Fruit fly (Drosophila melanogaster) whole organism, embryonic: ENCODE results near the gene Ice2.

Experiments used
- Ada2b ChIP-seq: fragments of 200-800 bp; sonication (Bioruptor generic); IDR thresholded peaks from 2 replicates; pipeline ENCODE4 v1.3.6; 2022; ENCODE audit warnings: missing biosample characterization, missing genetic modification characterization
- Adf1 ChIP-seq: fragments of 200-800 bp; sonication (Bioruptor generic); IDR thresholded peaks from 2 replicates; pipeline ENCODE4 v1.3.6; 2022; ENCODE audit warnings: missing biosample characterization, missing genetic modification characterization
- Asciz ChIP-seq: fragments of 200-800 bp; sonication (Bioruptor generic); optimal IDR thresholded peaks from 2 replicates; lab custom pipeline; 2017; ENCODE audit warnings: missing biosample characterization, mild to moderate bottlenecking, missing genetic modification characterization, missing genetic modification reagents
- CG10565 ChIP-seq: fragments of 200-800 bp; sonication (Bioruptor generic); optimal IDR thresholded peaks from 3 replicates; lab custom pipeline; 2016; ENCODE audit warnings: missing biosample characterization, mild to moderate bottlenecking, missing genetic modification characterization
- CG12155 ChIP-seq: fragments of 200-800 bp; sonication (Bioruptor generic); optimal IDR thresholded peaks from 3 replicates; lab custom pipeline; 2016; ENCODE audit warnings: missing biosample characterization, missing genetic modification characterization
- CG13894 ChIP-seq: fragments of 200-800 bp; sonication (Bioruptor generic); optimal IDR thresholded peaks from 3 replicates; lab custom pipeline; 2018; ENCODE audit warnings: missing biosample characterization, mild to moderate bottlenecking, missing genetic modification characterization, moderate library complexity
- CG15011 ChIP-seq: fragments of 200-800 bp; sonication (Bioruptor generic); optimal IDR thresholded peaks from 3 replicates; lab custom pipeline; 2018; ENCODE audit warnings: missing biosample characterization, mild to moderate bottlenecking, missing genetic modification characterization
- CG15514 ChIP-seq: fragments of 200-800 bp; sonication (Bioruptor generic); optimal IDR thresholded peaks from 3 replicates; lab custom pipeline; 2017; ENCODE audit warnings: missing biosample characterization, missing genetic modification characterization, mild to moderate bottlenecking, moderate library complexity, missing genetic modification reagents
- CG17612 ChIP-seq: fragments of 200-800 bp; sonication (Bioruptor generic); IDR thresholded peaks from 2 replicates; pipeline ENCODE4 v1.3.6; 2022; ENCODE audit warnings: missing biosample characterization, missing genetic modification characterization
- CG43689 ChIP-seq: fragments of 200-800 bp; sonication (Bioruptor generic); IDR thresholded peaks from 2 replicates; pipeline ENCODE4 v1.3.6; 2022; ENCODE audit warnings: missing biosample characterization, missing genetic modification characterization
- CG4404 ChIP-seq: fragments of 200-800 bp; sonication (Bioruptor generic); IDR thresholded peaks from 2 replicates; pipeline ENCODE4 v1.3.6; 2022; ENCODE audit warnings: missing biosample characterization, missing genetic modification characterization
- CG4424 ChIP-seq: fragments of 200-800 bp; sonication (Bioruptor generic); optimal IDR thresholded peaks from 3 replicates; lab custom pipeline; 2016; ENCODE audit warnings: missing biosample characterization, missing genetic modification characterization
- CG5180 ChIP-seq: fragments of 200-800 bp; sonication (Bioruptor generic); optimal IDR thresholded peaks from 3 replicates; lab custom pipeline; 2017; ENCODE audit warnings: missing biosample characterization, missing genetic modification characterization, mild to moderate bottlenecking, moderate library complexity, missing genetic modification reagents
- CG7745 ChIP-seq: fragments of 200-800 bp; sonication (Bioruptor generic); optimal IDR thresholded peaks from 2 replicates; lab custom pipeline; 2018; ENCODE audit warnings: missing biosample characterization, mild to moderate bottlenecking, missing genetic modification characterization, moderate library complexity
- CG7839 ChIP-seq: fragments of 200-800 bp; sonication (Bioruptor generic); optimal IDR thresholded peaks from 3 replicates; lab custom pipeline; 2018; ENCODE audit warnings: missing biosample characterization, mild to moderate bottlenecking, missing genetic modification characterization, moderate library complexity
- CG8388 ChIP-seq: fragments of 200-800 bp; sonication (Bioruptor generic); optimal IDR thresholded peaks from 2 replicates; lab custom pipeline; 2019; ENCODE audit warnings: missing biosample characterization, mild to moderate bottlenecking, missing genetic modification characterization, moderate library complexity
- CG8944 ChIP-seq: fragments of 200-800 bp; sonication (Bioruptor generic); optimal IDR thresholded peaks from 3 replicates; lab custom pipeline; 2016; ENCODE audit warnings: missing biosample characterization, missing genetic modification characterization
- Deaf1 ChIP-seq: fragments of 200-800 bp; optimal IDR thresholded peaks from 3 replicates; lab custom pipeline; 2019; ENCODE audit warnings: missing biosample characterization, mild to moderate bottlenecking, missing genetic modification characterization, moderate library complexity
- Dfd ChIP-seq, 2 experiments: fragments of >200 bp; optimal IDR thresholded peaks; 2 replicates each; lab custom pipeline; 2017; ENCODE audit warnings: missing biosample characterization in 2 of 2, missing genetic modification characterization in 2 of 2
- Doc3 ChIP-seq: fragments of 200-800 bp; sonication (Bioruptor generic); IDR thresholded peaks from 3 replicates; pipeline ENCODE4 v1.3.6; 2022; ENCODE audit warnings: missing biosample characterization, missing genetic modification characterization; ENCODE audit not compliant: partially characterized antibody
- Elba2 ChIP-seq: fragments of 200-800 bp; sonication (Bioruptor generic); optimal IDR thresholded peaks from 3 replicates; lab custom pipeline; 2016; ENCODE audit warnings: missing biosample characterization, missing genetic modification characterization
- Ets97D ChIP-seq: fragments of 200-800 bp; sonication (Bioruptor generic); optimal IDR thresholded peaks from 3 replicates; lab custom pipeline; 2016; ENCODE audit warnings: missing biosample characterization, missing genetic modification characterization
- Fer2 ChIP-seq: fragments of 200-800 bp; sonication (Bioruptor generic); optimal IDR thresholded peaks from 2 replicates; lab custom pipeline; 2018; ENCODE audit warnings: missing biosample characterization, mild to moderate bottlenecking, missing genetic modification characterization, moderate library complexity
- HHEX ChIP-seq: fragments of 200-800 bp; sonication (Bioruptor generic); optimal IDR thresholded peaks from 3 replicates; lab custom pipeline; 2017; ENCODE audit warnings: missing biosample characterization, mild to moderate bottlenecking, missing genetic modification characterization, missing genetic modification reagents
- Jarid2 ChIP-seq: fragments of 200-800 bp; sonication (Bioruptor generic); optimal IDR thresholded peaks from 3 replicates; lab custom pipeline; 2017; ENCODE audit warnings: mild to moderate bottlenecking, missing biosample characterization, missing genetic modification reagents, missing genetic modification characterization
- Lim3 ChIP-seq: fragments of 200-800 bp; sonication (Bioruptor generic); IDR thresholded peaks from 2 replicates; pipeline ENCODE4 v1.3.6; 2022; ENCODE audit warnings: missing biosample characterization, missing genetic modification characterization
- Mes4 ChIP-seq: fragments of 200-800 bp; sonication (Bioruptor generic); optimal IDR thresholded peaks from 2 replicates; lab custom pipeline; 2016; ENCODE audit warnings: missing biosample characterization, missing genetic modification characterization
- Neu2 ChIP-seq: fragments of 200-800 bp; sonication (Bioruptor generic); optimal IDR thresholded peaks from 3 replicates; lab custom pipeline; 2016; ENCODE audit warnings: missing biosample characterization, missing genetic modification characterization, borderline replicate concordance
- Oli ChIP-seq: fragments of 200-800 bp; sonication (Bioruptor generic); optimal IDR thresholded peaks from 2 replicates; lab custom pipeline; 2018; ENCODE audit warnings: missing biosample characterization, mild to moderate bottlenecking, missing genetic modification characterization, moderate library complexity
- Sin3A ChIP-seq: fragments of >200 bp; optimal IDR thresholded peaks from 2 replicates; lab custom pipeline; 2018
- Sox100B ChIP-seq: fragments of 200-800 bp; sonication (Bioruptor generic); optimal IDR thresholded peaks from 3 replicates; lab custom pipeline; 2018; ENCODE audit warnings: missing biosample characterization, mild to moderate bottlenecking, missing genetic modification characterization
- Taf1 ChIP-seq: fragments of 200-800 bp; sonication (Bioruptor generic); IDR thresholded peaks from 2 replicates; pipeline ENCODE4 v1.3.6; 2022; ENCODE audit warnings: missing biosample characterization, missing genetic modification characterization
- Vsx1 ChIP-seq: fragments of 200-800 bp; sonication (Bioruptor generic); optimal IDR thresholded peaks from 2 replicates; lab custom pipeline; 2017; ENCODE audit warnings: missing biosample characterization, mild to moderate bottlenecking, missing genetic modification characterization, missing genetic modification reagents
- ab ChIP-seq: fragments of 200-800 bp; sonication (Bioruptor generic); optimal IDR thresholded peaks from 2 replicates; lab custom pipeline; 2016; ENCODE audit warnings: missing biosample characterization, missing genetic modification characterization
- bigmax ChIP-seq: fragments of 200-800 bp; sonication (Bioruptor generic); optimal IDR thresholded peaks from 2 replicates; lab custom pipeline; 2018; ENCODE audit warnings: missing biosample characterization, mild to moderate bottlenecking, missing genetic modification characterization
- chif ChIP-seq, 2 experiments: fragments of 200-800 bp; sonication (Bioruptor generic); optimal IDR thresholded peaks; 3 replicates each; lab custom pipeline; 2016; ENCODE audit warnings: missing biosample characterization in 2 of 2, missing genetic modification characterization in 2 of 2
- crp ChIP-seq, 2 experiments: fragments of 200-800 bp; sonication (Bioruptor generic); optimal IDR thresholded peaks; 2 replicates in 1 of 2; 3 replicates in 1 of 2; lab custom pipeline; 2017; ENCODE audit warnings: missing biosample characterization in 2 of 2, missing genetic modification characterization in 2 of 2, mild to moderate bottlenecking in 1 of 2, moderate library complexity in 1 of 2
- dati ChIP-seq: fragments of 200-800 bp; sonication (Bioruptor generic); IDR thresholded peaks from 2 replicates; pipeline ENCODE4 v1.3.6; 2022; ENCODE audit warnings: missing biosample characterization, missing genetic modification characterization
- dysf ChIP-seq: fragments of 200-800 bp; sonication (Bioruptor generic); IDR thresholded peaks from 3 replicates; pipeline ENCODE4 v1.3.6; 2022; ENCODE audit warnings: missing biosample characterization, missing genetic modification characterization
- her ChIP-seq: fragments of 200-800 bp; sonication (Bioruptor generic); optimal IDR thresholded peaks from 2 replicates; lab custom pipeline; 2016; ENCODE audit warnings: missing biosample characterization, missing genetic modification characterization
- jumu ChIP-seq: fragments of 200-800 bp; sonication (Bioruptor generic); optimal IDR thresholded peaks from 3 replicates; lab custom pipeline; 2016; ENCODE audit warnings: missing biosample characterization, missing genetic modification characterization
- kay ChIP-seq: fragments of 200-800 bp; sonication (Bioruptor generic); optimal IDR thresholded peaks from 2 replicates; lab custom pipeline; 2016; ENCODE audit warnings: missing biosample characterization, missing genetic modification characterization
- lmd ChIP-seq: fragments of 200-800 bp; sonication (Bioruptor generic); IDR thresholded peaks from 2 replicates; pipeline ENCODE4 v1.3.6; 2022; ENCODE audit warnings: missing biosample characterization, missing genetic modification characterization
- mirr ChIP-seq: fragments of 200-800 bp; sonication (Bioruptor generic); optimal IDR thresholded peaks from 3 replicates; lab custom pipeline; 2018; ENCODE audit warnings: missing biosample characterization, mild to moderate bottlenecking, missing genetic modification characterization
- rib ChIP-seq: fragments of 200-800 bp; sonication (Bioruptor generic); IDR thresholded peaks from 2 replicates; pipeline ENCODE4 v1.3.6; 2022; ENCODE audit warnings: missing biosample characterization, missing genetic modification characterization
- row ChIP-seq: fragments of 200-800 bp; sonication (Bioruptor generic); IDR thresholded peaks from 3 replicates; pipeline ENCODE4 v1.3.6; 2022; ENCODE audit warnings: missing biosample characterization, missing genetic modification characterization
- sim ChIP-seq: fragments of 200-800 bp; sonication (Bioruptor generic); IDR thresholded peaks from 2 replicates; pipeline ENCODE4 v1.3.6; 2022; ENCODE audit warnings: missing biosample characterization, missing genetic modification characterization
- sr ChIP-seq: fragments of 200-800 bp; sonication (Bioruptor generic); IDR thresholded peaks from 3 replicates; pipeline ENCODE4 v1.3.6; 2022; ENCODE audit warnings: missing biosample characterization, missing genetic modification characterization
- stwl ChIP-seq: fragments of 200-800 bp; sonication (Bioruptor generic); optimal IDR thresholded peaks from 3 replicates; lab custom pipeline; 2018; ENCODE audit warnings: missing biosample characterization, mild to moderate bottlenecking, missing genetic modification characterization, moderate library complexity
- unpg ChIP-seq: fragments of 200-800 bp; sonication (Bioruptor generic); optimal IDR thresholded peaks from 3 replicates; lab custom pipeline; 2018; ENCODE audit warnings: missing biosample characterization, mild to moderate bottlenecking, missing genetic modification characterization, moderate library complexity
- zf30C ChIP-seq: fragments of 200-800 bp; sonication (Bioruptor generic); optimal IDR thresholded peaks from 3 replicates; lab custom pipeline; 2018; ENCODE audit warnings: missing biosample characterization, mild to moderate bottlenecking, missing genetic modification characterization
- zfh1 ChIP-seq: fragments of 200-800 bp; sonication (Bioruptor generic); IDR thresholded peaks from 3 replicates; pipeline ENCODE4 v1.3.6; 2022; ENCODE audit warnings: missing biosample characterization, missing genetic modification characterization

The Ice2 gene

DNA sequence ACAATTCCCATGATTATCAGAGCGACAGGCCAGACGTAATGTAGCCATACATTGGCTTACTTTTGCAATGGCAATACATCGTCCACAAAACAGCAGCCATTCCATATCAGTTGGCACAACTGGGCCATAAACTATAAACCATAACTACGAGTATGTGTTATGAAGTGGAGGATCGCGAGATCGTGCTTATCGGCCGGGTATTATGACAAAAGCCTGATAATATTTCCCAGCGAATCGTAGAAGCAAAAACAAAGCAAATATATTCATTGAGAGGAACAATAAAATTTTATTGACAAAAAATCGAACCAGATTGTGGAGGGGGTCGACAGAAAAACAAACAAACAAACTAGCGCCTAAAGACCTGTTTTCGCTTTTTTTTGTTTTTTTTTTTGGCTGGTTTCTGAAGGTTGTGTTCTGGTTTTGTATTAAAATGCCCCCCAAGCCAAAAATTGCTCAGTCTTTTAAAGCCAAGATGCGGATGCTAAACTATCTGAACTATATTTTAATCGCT is 33.4 kb downstream of the Ice2 start, which contains the start of gene CG5810 (continued):
- TF ChIP-seq crp (GFP tag; optimal IDR thresholded peaks at IDR 0.05; lab: Kevin White, UChicago) (no peak), Oli (tag; lab: Kevin White, UChicago) (no peak), sr (GFP tag; lab: Robert Waterston, UW) (no peak), dati (GFP tag; lab: Robert Waterston, UW) (no peak), CG4424 (GFP tag; lab: Kevin White, UChicago) (no peak), Lim3 (no peak), lmd (GFP tag; lab: Robert Waterston, UW) (no peak), Taf1 (no peak), dysf (no peak), mirr (GFP tag; lab: Kevin White, UChicago) (peak; percentile 81), Adf1 (GFP tag; lab: Robert Waterston, UW) (peak; percentile 52; the same call in 1 of the 2 replicates), Elba2 (GFP tag; lab: Kevin White, UChicago) (no peak), CG43689 (GFP tag; lab: Robert Waterston, UW) (no peak), Jarid2 (GFP tag; lab: Kevin White, UChicago) (no peak), HHEX (no peak), sim (no peak), ab (GFP tag; lab: Kevin White, UChicago) (no peak), CG5180 (GFP tag; lab: Kevin White, UChicago) (no peak), Ada2b (GFP tag; lab: Robert Waterston, UW) (no peak), Sin3A (lab: Kevin White, UChicago) (no peak), CG8388 (GFP tag; lab: Kevin White, UChicago) (no peak), CG7745 (tag; lab: Kevin White, UChicago) (no peak), Sox100B (GFP tag; lab: Kevin White, UChicago) (no peak), CG15011 (GFP tag; lab: Kevin White, UChicago) (no peak), chif (GFP tag; optimal IDR thresholded peaks at IDR 0.05; lab: Kevin White, UChicago) (no peak), CG8944 (GFP tag; lab: Kevin White, UChicago) (no peak), her (no peak), CG4404 (GFP tag; lab: Robert Waterston, UW) (no peak), CG12155 (GFP tag; lab: Kevin White, UChicago) (no peak), Deaf1 (tag; lab: Kevin White, UChicago) (no peak), unpg (GFP tag; lab: Kevin White, UChicago) (peak; percentile 10), zfh1 (GFP tag; lab: Robert Waterston, UW) (no peak), kay (GFP tag; lab: Kevin White, UChicago) (no peak), Fer2 (tag; lab: Kevin White, UChicago) (no peak), Ets97D (GFP tag; lab: Kevin White, UChicago) (no peak), zf30C (no peak), CG10565 (GFP tag; lab: Kevin White, UChicago) (no peak), CG13894 (tag; lab: Kevin White, UChicago) (peak; percentile 91), stwl (tag; lab: Kevin White, UChicago) (no peak), Asciz (GFP tag; lab: Kevin White, UChicago) (no peak), jumu (GFP tag; lab: Kevin White, UChicago) (no peak), CG17612 (GFP tag; lab: Robert Waterston, UW) (no peak), Neu2 (GFP tag; lab: Kevin White, UChicago) (no peak), bigmax (GFP tag; lab: Kevin White, UChicago) (no peak), Dfd (GFP tag; optimal IDR thresholded peaks at IDR 0.05; lab: Kevin White, UChicago) (no peak), CG7839 (tag; lab: Kevin White, UChicago) (no peak), Doc3 (GFP tag; lab: Robert Waterston, UW) (no peak), Mes4 (GFP tag; lab: Kevin White, UChicago) (no peak), row (GFP tag; lab: Robert Waterston, UW) (no peak; the same call in 2 of the 3 replicates), rib (GFP tag; lab: Robert Waterston, UW) (no peak), Vsx1 (peak; percentile 44), CG15514 (GFP tag; lab: Kevin White, UChicago) (peak; percentile 32)
